Worm (Caenorhabditis elegans): ENCODE measurements around the gene Y71H2B.8.

Y71H2B.8 gene

ce11 chrIII:2578993-2579392, at the start of gene Y71H2B.8:
Gene Y71H2B.8, plus strand, starts transcription at chrIII:2579293.
- TF ChIP-seq tbx-2 (tag; optimal IDR thresholded peaks at IDR 0.05) = no peak
- no peak for TF ChIP-seq elt-1 (tag; optimal IDR thresholded peaks at IDR 0.05)
- no peak for TF ChIP-seq ceh-9 (tag; optimal IDR thresholded peaks at IDR 0.05)
- TF ChIP-seq elt-2 (tag; optimal IDR thresholded peaks at IDR 0.05) = no peak
- no peak for TF ChIP-seq egl-27 (tag; optimal IDR thresholded peaks at IDR 0.05)
- TF ChIP-seq fos-1 (tag; optimal IDR thresholded peaks at IDR 0.05) = no peak
- no peak for TF ChIP-seq nhr-12 (tag; optimal IDR thresholded peaks at IDR 0.05)
- TF ChIP-seq nhr-25 (tag; optimal IDR thresholded peaks at IDR 0.05) = no peak
- no peak for TF ChIP-seq unc-39 (tag; optimal IDR thresholded peaks at IDR 0.05)
- TF ChIP-seq mdl-1 (tag; optimal IDR thresholded peaks at IDR 0.05) = no peak
- no peak for TF ChIP-seq sea-2 (GFP tag; optimal IDR thresholded peaks at IDR 0.05)
- no peak for TF ChIP-seq fkh-2 (tag; optimal IDR thresholded peaks at IDR 0.05)

- TF ChIP-seq skn-1 (tag; optimal IDR thresholded peaks at IDR 0.05) (no peak), ceh-16 (tag; optimal IDR thresholded peaks at IDR 0.05) (no peak), ZK546.5 (tag; optimal IDR thresholded peaks at IDR 0.05) (no peak), mdl-1 (tag; optimal IDR thresholded peaks at IDR 0.05) (no peak), egl-5 (tag; optimal IDR thresholded peaks at IDR 0.05) (no peak), lin-15B (tag; optimal IDR thresholded peaks at IDR 0.05) (no peak), nhr-43 (tag; optimal IDR thresholded peaks at IDR 0.05; ENCODE audit: poor library complexity, severe bottlenecking) (no peak), fos-1 (tag; optimal IDR thresholded peaks at IDR 0.05) (no peak), sea-2 (GFP tag; optimal IDR thresholded peaks at IDR 0.05) (no peak), nhr-67 (tag; optimal IDR thresholded peaks at IDR 0.05) (no peak), nhr-28 (tag; optimal IDR thresholded peaks at IDR 0.05) (no peak)
Observed at ce11 chrIII:2530313-2530712, 48.8 kb upstream of the Y71H2B.8 start, which contains the start of gene cone-1. Gene cone-1, plus strand, starts transcription at chrIII:2530613.

ce11 chrIII:2532716-2533115, 46.4 kb upstream of the Y71H2B.8 start:
- TF ChIP-seq tbx-2 (tag; optimal IDR thresholded peaks at IDR 0.05) (peak; percentile 43), lin-39 (tag; optimal IDR thresholded peaks at IDR 0.05) (peak; percentile 15), nfya-1 (tag; optimal IDR thresholded peaks at IDR 0.05; ENCODE audit: insufficient read depth) (peak; percentile 67), lin-15B (tag; optimal IDR thresholded peaks at IDR 0.05) (peak; percentile 7), sea-2 (GFP tag; optimal IDR thresholded peaks at IDR 0.05) (peak; percentile 6), nhr-11 (tag; optimal IDR thresholded peaks at IDR 0.05) (peak; percentile 8), daf-12 (tag; optimal IDR thresholded peaks at IDR 0.05) (no peak), unc-62 (GFP tag; optimal IDR thresholded peaks at IDR 0.05) (no peak), ztf-4 (tag; optimal IDR thresholded peaks at IDR 0.05) (no peak), ceh-28 (tag; optimal IDR thresholded peaks at IDR 0.05) (peak; percentile 52), hmg-11 (tag; optimal IDR thresholded peaks at IDR 0.05) (peak; percentile 49), nhr-43 (tag; optimal IDR thresholded peaks at IDR 0.05; ENCODE audit: poor library complexity, severe bottlenecking) (no peak)

ce11 chrIII:2535122-2535521, 44.0 kb upstream of the Y71H2B.8 start:
- TF ChIP-seq nhr-76 (tag; optimal IDR thresholded peaks at IDR 0.05) (no peak), nhr-28 (tag; optimal IDR thresholded peaks at IDR 0.05) (no peak), nhr-25 (tag; optimal IDR thresholded peaks at IDR 0.05) (no peak), lsy-12 (tag; optimal IDR thresholded peaks at IDR 0.05) (no peak), nhr-43 (tag; optimal IDR thresholded peaks at IDR 0.05; ENCODE audit: poor library complexity, severe bottlenecking) (no peak), snpc-4 (tag; optimal IDR thresholded peaks at IDR 0.05) (peak; percentile 31), hmg-11 (tag; optimal IDR thresholded peaks at IDR 0.05) (peak; percentile 51), ceh-28 (tag; optimal IDR thresholded peaks at IDR 0.05) (no peak), mml-1 (tag; optimal IDR thresholded peaks at IDR 0.05) (no peak), R02D3.7 (tag; optimal IDR thresholded peaks at IDR 0.05) (no peak), jun-1 (tag; optimal IDR thresholded peaks at IDR 0.05) (no peak), mdl-1 (tag; optimal IDR thresholded peaks at IDR 0.05) (no peak), lin-15B (tag; optimal IDR thresholded peaks at IDR 0.05) (peak; percentile 17), lin-39 (tag; optimal IDR thresholded peaks at IDR 0.05) (peak; percentile 69), fkh-10 (GFP tag; optimal IDR thresholded peaks at IDR 0.05) (no peak), ztf-4 (tag; optimal IDR thresholded peaks at IDR 0.05) (no peak), nhr-23 (tag; optimal IDR thresholded peaks at IDR 0.05) (no peak), ceh-9 (tag; optimal IDR thresholded peaks at IDR 0.05) (no peak), skn-1 (tag; optimal IDR thresholded peaks at IDR 0.05) (no peak), nfya-1 (tag; optimal IDR thresholded peaks at IDR 0.05; ENCODE audit: insufficient read depth) (peak; percentile 59), pqm-1 (tag; optimal IDR thresholded peaks at IDR 0.05) (no peak), daf-12 (tag; optimal IDR thresholded peaks at IDR 0.05) (no peak), pha-4 (tag; optimal IDR thresholded peaks at IDR 0.05) (no peak), nhr-12 (tag; optimal IDR thresholded peaks at IDR 0.05) (no peak), elt-2 (tag; optimal IDR thresholded peaks at IDR 0.05) (no peak), egl-5 (tag; optimal IDR thresholded peaks at IDR 0.05) (no peak), fkh-2 (tag; optimal IDR thresholded peaks at IDR 0.05) (no peak), eor-1 (tag; optimal IDR thresholded peaks at IDR 0.05) (no peak), ztf-11 (tag; optimal IDR thresholded peaks at IDR 0.05) (no peak)

Measured in whole organism, L3 larva.